Worm (Caenorhabditis elegans): Measurements from ENCODE around the gene crp-1.

crp-1 gene

ce11 chrV:10483995-10484394 lies 5.6 kb downstream of the crp-1 start:
- no peak for TF ChIP-seq W03F9.2 (tag; optimal IDR thresholded peaks at IDR 0.05)
- TF ChIP-seq him-1 (tag; optimal IDR thresholded peaks at IDR 0.05): no peak
- TF ChIP-seq dao-5 (tag; optimal IDR thresholded peaks at IDR 0.05): no peak

DNA sequence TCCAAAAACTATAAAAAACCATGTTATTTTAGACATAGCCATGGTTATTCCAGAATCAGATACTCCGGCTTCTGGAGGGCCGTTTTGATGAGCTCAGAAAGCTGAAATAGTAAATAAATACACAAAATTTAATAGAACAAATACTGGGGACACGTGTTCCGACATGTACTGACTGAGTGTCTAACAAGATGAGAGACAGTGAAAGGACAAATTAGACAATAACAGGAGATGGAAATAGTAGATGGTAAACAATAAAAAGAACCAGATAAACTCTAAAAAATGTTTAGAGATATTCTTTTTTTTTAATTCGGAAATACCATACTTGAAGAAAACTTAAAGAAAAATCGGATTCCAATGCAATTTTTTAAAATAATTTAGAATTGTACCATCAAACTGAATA lies 6.3 kb downstream of the crp-1 start, which contains the start of gene Y32F6B.1:
Gene Y32F6B.1 (minus strand): TSS at position 101 of the 400 bp plus-strand sequence.
- TF ChIP-seq dao-5 (tag; optimal IDR thresholded peaks at IDR 0.05): no peak
- no peak for TF ChIP-seq W03F9.2 (tag; optimal IDR thresholded peaks at IDR 0.05)
- no peak for TF ChIP-seq him-1 (tag; optimal IDR thresholded peaks at IDR 0.05)

DNA sequence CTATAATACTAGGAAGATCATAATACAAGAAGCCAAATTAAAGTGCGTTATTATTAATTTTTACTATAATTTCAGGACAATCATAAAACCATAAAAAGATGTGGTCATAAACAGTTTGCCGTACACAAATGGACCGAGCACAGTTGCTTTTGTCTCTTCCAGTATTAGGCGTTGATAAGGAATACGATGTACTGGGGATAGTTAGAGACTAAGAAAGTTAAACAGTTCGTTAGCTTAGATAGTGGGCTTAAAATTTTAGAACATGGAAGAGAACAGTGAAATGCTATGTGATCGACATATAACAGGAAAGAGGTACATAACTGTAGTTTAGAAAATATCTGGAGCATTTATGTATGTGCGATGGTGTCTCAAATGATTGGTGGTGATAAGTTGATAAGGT lies 7.0 kb downstream of the crp-1 start:
- TF ChIP-seq him-1 (tag; optimal IDR thresholded peaks at IDR 0.05): no peak
- no peak for TF ChIP-seq dao-5 (tag; optimal IDR thresholded peaks at IDR 0.05)
- TF ChIP-seq W03F9.2 (tag; optimal IDR thresholded peaks at IDR 0.05): no peak

- TF ChIP-seq him-1 (tag; optimal IDR thresholded peaks at IDR 0.05) (no peak), dao-5 (tag; optimal IDR thresholded peaks at IDR 0.05) (no peak), W03F9.2 (tag; optimal IDR thresholded peaks at IDR 0.05) (no peak)
Observed at ce11 chrV:10489998-10490397, 11.6 kb downstream of the crp-1 start, which contains the start of gene ncx-5. ncx-5 (minus strand) TSS chrV:10490098.

ce11 chrV:10491443-10491842 lies 13.1 kb downstream of the crp-1 start, which contains the start of gene aqp-5:
aqp-5 (plus strand) TSS chrV:10491743.
- TF ChIP-seq dao-5 (tag; optimal IDR thresholded peaks at IDR 0.05) (no peak), W03F9.2 (tag; optimal IDR thresholded peaks at IDR 0.05) (no peak), him-1 (tag; optimal IDR thresholded peaks at IDR 0.05) (no peak)

DNA sequence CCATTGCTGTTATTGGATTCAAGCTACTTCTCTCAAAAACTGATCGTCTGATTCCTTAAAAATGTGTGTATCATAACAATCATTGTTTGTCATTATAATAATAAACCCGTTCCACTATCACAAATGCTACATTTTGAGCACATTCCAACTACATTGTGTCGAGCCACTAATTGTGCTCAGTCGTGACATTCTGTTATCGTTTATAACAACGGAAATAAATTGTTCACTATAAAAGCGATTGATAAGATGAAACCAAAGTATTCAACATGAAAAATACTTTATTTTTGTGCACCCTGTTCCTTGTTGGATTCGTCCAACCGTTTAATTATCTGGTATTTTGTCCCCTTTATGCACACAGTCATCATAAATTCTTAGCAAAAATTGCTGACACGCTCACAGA lies 14.8 kb downstream of the crp-1 start, which contains the start of gene ugt-33:
Gene ugt-33 (plus strand): TSS at position 260 of the 400 bp plus-strand sequence.
- TF ChIP-seq him-1 (tag; optimal IDR thresholded peaks at IDR 0.05): no peak
- TF ChIP-seq dao-5 (tag; optimal IDR thresholded peaks at IDR 0.05): no peak
- TF ChIP-seq W03F9.2 (tag; optimal IDR thresholded peaks at IDR 0.05): no peak

DNA sequence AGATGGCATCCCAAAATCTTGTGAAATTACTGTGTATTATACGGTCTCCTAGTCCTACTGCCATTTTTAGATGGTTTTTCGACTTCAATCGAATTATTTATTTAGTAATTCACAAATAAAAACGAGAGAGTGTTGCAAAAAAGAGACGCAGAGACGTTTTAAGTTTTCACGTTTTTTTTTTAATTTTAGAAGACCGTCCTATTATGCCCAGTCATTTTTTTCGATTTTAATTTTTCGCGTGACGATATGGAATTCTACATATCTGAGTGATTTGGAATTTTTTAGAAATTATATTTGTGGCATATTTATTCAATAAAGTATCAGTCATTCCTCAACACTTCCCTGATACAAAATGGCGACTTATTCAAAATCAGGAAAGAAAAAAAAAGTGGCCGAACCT lies 18.4 kb downstream of the crp-1 start, which contains the start of gene C35A5.4:
Gene C35A5.4 (plus strand): TSS at position 301 of the 400 bp plus-strand sequence.
- no peak for TF ChIP-seq him-1 (tag; optimal IDR thresholded peaks at IDR 0.05)
- TF ChIP-seq W03F9.2 (tag; optimal IDR thresholded peaks at IDR 0.05): no peak
- TF ChIP-seq dao-5 (tag; optimal IDR thresholded peaks at IDR 0.05): no peak

DNA sequence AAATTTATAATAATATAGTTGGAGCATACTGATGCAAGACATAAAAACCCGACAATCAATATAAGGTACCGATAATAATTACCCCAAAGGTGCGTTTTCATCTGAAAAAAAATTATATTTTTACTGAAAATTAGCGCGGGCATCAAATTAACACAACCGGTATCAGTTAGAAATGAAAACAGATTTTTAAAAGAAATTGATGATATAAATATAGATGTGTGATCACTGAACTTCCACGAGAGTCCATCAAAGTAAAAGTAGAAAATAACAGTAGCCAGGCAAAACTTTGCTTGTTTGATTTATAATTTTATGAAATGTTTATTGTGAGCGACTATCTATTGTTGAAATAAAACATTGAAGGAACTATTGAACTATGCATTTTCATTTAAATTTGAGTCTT lies 22.9 kb downstream of the crp-1 start, which contains the start of gene C35A5.3:
Gene C35A5.3 (minus strand): TSS at position 101 of the 400 bp plus-strand sequence.
- TF ChIP-seq him-1 (tag; optimal IDR thresholded peaks at IDR 0.05) (no peak), W03F9.2 (tag; optimal IDR thresholded peaks at IDR 0.05) (no peak), dao-5 (tag; optimal IDR thresholded peaks at IDR 0.05) (no peak)

DNA sequence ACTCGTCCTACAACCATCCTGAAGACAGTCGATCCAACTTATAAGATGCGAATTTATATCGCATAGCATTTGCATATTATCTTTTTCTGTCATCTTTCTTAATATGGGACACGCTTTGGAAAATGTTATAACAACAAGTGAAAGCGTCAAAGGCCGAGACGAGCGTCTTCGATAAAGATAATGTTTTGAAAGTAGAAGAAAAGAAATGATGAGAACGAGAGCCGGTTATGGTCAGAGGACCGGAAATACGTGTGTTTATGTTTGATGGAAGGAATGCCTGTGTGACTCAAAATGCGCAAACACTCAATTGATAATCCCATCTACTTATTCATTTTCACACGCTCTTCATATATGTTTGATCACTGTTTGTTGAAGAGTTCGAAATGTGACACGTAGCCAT lies 24.6 kb downstream of the crp-1 start, which contains the start of gene C35A5.11:
Gene C35A5.11 (minus strand): TSS at position 101 of the 400 bp plus-strand sequence.
- TF ChIP-seq W03F9.2 (tag; optimal IDR thresholded peaks at IDR 0.05) (no peak), him-1 (tag; optimal IDR thresholded peaks at IDR 0.05) (no peak)

- no peak for TF ChIP-seq dao-5 (tag; optimal IDR thresholded peaks at IDR 0.05)
- no peak for TF ChIP-seq W03F9.2 (tag; optimal IDR thresholded peaks at IDR 0.05)
- no peak for TF ChIP-seq him-1 (tag; optimal IDR thresholded peaks at IDR 0.05)
Observed at ce11 chrV:10503893-10504292, 25.5 kb downstream of the crp-1 start, which contains the start of gene C35A5.10. C35A5.10 (plus strand) TSS chrV:10504193.

- no peak for TF ChIP-seq dao-5 (tag; optimal IDR thresholded peaks at IDR 0.05)
- no peak for TF ChIP-seq W03F9.2 (tag; optimal IDR thresholded peaks at IDR 0.05)
- no peak for TF ChIP-seq him-1 (tag; optimal IDR thresholded peaks at IDR 0.05)
Observed at ce11 chrV:10505553-10505952, 27.2 kb downstream of the crp-1 start, which contains the start of gene C35A5.5. C35A5.5 (plus strand) TSS chrV:10505853.

ce11 chrV:10508855-10509254 lies 30.5 kb downstream of the crp-1 start, which contains the start of gene C35A5.6:
C35A5.6 (plus strand) TSS chrV:10509137.
- TF ChIP-seq W03F9.2 (tag; optimal IDR thresholded peaks at IDR 0.05) (no peak), him-1 (tag; optimal IDR thresholded peaks at IDR 0.05) (no peak), dao-5 (tag; optimal IDR thresholded peaks at IDR 0.05) (no peak)

DNA sequence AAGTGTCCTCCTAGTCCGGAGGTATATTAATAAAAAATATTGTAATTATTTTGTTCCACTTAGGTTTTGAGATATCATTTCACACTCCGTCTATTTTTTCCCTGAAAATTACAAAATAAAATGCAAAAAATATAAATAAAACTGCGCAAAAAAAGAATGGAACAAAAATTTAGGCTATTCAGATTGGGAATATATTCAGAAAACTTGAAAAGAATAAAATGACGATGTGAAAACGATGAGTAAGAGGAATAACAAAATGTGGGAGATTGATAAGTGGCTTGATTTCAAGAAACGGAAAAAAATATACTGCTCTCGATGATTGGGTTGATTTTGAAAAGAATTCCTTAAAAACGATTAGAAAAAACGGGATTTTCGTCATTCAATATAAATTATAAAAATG lies 35.9 kb downstream of the crp-1 start, which contains the start of gene dmsr-8:
Gene dmsr-8 (minus strand): TSS at position 101 of the 400 bp plus-strand sequence.
- TF ChIP-seq dao-5 (tag; optimal IDR thresholded peaks at IDR 0.05) (no peak), him-1 (tag; optimal IDR thresholded peaks at IDR 0.05) (no peak), W03F9.2 (tag; optimal IDR thresholded peaks at IDR 0.05) (no peak)

DNA sequence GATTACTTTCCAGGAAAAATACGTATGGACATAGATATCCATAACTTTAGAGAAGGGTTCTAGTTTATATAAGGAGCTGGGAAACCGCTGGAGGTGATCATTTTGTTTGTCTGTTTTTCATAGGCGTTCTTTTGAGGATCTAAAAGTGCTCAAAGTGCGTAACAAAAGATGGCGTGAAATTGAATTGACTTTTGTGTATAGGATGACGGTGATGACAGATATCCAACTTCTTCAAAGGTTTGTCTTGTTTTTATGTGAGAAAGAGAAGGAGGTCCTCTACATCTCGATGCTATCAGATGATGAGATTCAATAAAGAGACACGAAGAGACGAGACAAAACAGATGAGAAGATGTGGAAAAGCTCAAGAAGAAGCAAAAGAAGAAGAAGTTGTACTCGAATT lies 38.3 kb downstream of the crp-1 start:
- TF ChIP-seq him-1 (tag; optimal IDR thresholded peaks at IDR 0.05): no peak
- TF ChIP-seq dao-5 (tag; optimal IDR thresholded peaks at IDR 0.05): no peak
- TF ChIP-seq W03F9.2 (tag; optimal IDR thresholded peaks at IDR 0.05): no peak

DNA sequence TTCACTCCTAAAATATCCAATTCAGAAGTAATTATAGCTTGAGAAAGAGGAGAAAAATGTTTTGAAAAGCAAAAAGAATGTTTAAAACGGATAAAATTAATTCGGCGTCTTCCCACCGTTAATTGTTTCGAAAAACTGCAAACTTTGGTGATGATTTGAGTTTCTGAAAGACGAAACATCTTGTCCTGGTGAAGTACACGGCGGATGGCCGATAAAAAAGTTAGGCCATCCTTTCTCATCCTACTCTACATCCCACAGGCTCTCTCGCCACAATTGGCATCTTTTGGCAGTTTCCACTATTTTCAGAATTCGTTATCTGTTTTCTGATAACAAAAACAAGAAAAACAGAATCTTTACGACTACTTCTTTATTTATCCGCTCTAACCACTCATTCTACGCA lies 47.5 kb downstream of the crp-1 start, which contains the start of the genes C35A5.8 and hda-11:
Gene C35A5.8 (minus strand): TSS at position 7 of the 400 bp plus-strand sequence.
Gene hda-11 (plus strand): TSS at position 283 of the 400 bp plus-strand sequence.
- TF ChIP-seq W03F9.2 (tag; optimal IDR thresholded peaks at IDR 0.05) (no peak), him-1 (tag; optimal IDR thresholded peaks at IDR 0.05) (peak; percentile 47)
